Worm (Caenorhabditis elegans) whole organism, L4 larva: ENCODE measurements around the gene fbxa-48.

Experiments used
- ama-1 ChIP-seq: fragments of 150-350 bp; optimal IDR thresholded peaks from 2 replicates; lab custom pipeline; 2014; ENCODE audit warnings: inconsistent platforms, mixed read lengths
- ceh-82 ChIP-seq: sonication (generic microtip); optimal IDR thresholded peaks from 2 replicates; lab custom pipeline; 2017; ENCODE audit warnings: missing biosample characterization, missing genetic modification characterization
- daf-12 ChIP-seq: fragments of 150-350 bp; optimal IDR thresholded peaks from 2 replicates; lab custom pipeline; 2014; ENCODE audit warnings: missing biosample characterization, missing genetic modification reagents, missing genetic modification characterization
- dmd-6 ChIP-seq: fragments of 200-800 bp; sonication (Bioruptor generic); IDR thresholded peaks from 2 replicates; pipeline ENCODE4 v1.3.6; 2022; ENCODE audit warnings: missing genetic modification reagents, missing genetic modification characterization, missing compliant biosample characterization
- lin-13 ChIP-seq: fragments of 150-350 bp; optimal IDR thresholded peaks from 2 replicates; lab custom pipeline; 2014; ENCODE audit warnings: missing biosample characterization, missing genetic modification reagents, missing genetic modification characterization
- mxl-2 ChIP-seq: fragments of 200-800 bp; sonication (Bioruptor generic); conservative IDR thresholded peaks from 2 replicates; pipeline ENCODE4 v1.3.6; 2022; ENCODE audit warnings: missing genetic modification reagents, missing genetic modification characterization, missing compliant biosample characterization
- nhr-11 ChIP-seq: fragments of 150-350 bp; optimal IDR thresholded peaks from 2 replicates; lab custom pipeline; 2014; ENCODE audit warnings: missing biosample characterization, missing genetic modification characterization
- nhr-28 ChIP-seq: fragments of 150-350 bp; optimal IDR thresholded peaks from 2 replicates; lab custom pipeline; 2014; ENCODE audit warnings: missing biosample characterization, missing genetic modification characterization
- snpc-1.2 ChIP-seq: fragments of 200-800 bp; sonication (Bioruptor generic); IDR thresholded peaks from 2 replicates; pipeline ENCODE4 v1.3.6; 2022; ENCODE audit warnings: missing genetic modification reagents, missing genetic modification characterization, missing compliant biosample characterization

DNA sequence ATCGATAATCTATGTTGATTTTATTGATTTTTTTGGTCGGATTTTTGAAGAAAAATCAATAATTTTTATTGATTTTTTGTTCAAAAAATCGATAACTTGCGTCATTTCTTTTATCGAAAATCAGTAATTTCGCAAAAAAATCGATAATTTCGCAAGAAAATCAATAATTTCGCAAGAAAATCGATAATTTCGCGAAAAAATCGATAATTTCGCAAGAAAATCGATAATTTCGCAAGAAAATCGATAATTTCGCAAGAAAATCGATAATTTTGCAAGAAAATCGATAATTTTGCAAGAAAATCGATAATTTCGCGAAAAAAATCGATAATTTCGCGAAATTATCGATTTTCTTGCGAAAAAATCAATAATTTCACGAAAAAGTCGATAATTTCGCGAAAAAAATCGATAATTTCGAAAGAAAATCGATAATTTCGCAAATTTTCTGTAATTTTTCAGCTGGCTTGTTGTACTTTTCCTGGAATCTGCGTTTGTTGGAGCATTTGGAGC lies 11.4 kb upstream of the fbxa-48 start:
- TF ChIP-seq snpc-1.2 (no peak), ama-1 (lab: Kevin White, UChicago) (no peak), daf-12 (tag; lab: Kevin White, UChicago) (no peak), ceh-82 (no peak), dmd-6 (GFP tag; lab: Robert Waterston, UW) (no peak), mxl-2 (no peak), nhr-28 (no peak), nhr-11 (tag; lab: Kevin White, UChicago) (no peak), lin-13 (no peak)
